Worm (Caenorhabditis elegans) whole organism, L2 larva: Measurements from ENCODE around the gene ptrg-1.

Source experiments
- R02D3.7 ChIP-seq: fragments of 150-350 bp; optimal IDR thresholded peaks from 2 replicates; lab custom pipeline; 2014; ENCODE audit warnings: missing biosample characterization, missing genetic modification characterization
- alr-1 ChIP-seq: fragments of 150-350 bp; optimal IDR thresholded peaks from 2 replicates; lab custom pipeline; 2014; ENCODE audit warnings: missing biosample characterization, missing genetic modification characterization
- aly-2 ChIP-seq: fragments of 150-350 bp; optimal IDR thresholded peaks from 2 replicates; lab custom pipeline; 2014; ENCODE audit warnings: missing biosample characterization, missing genetic modification characterization
- ceh-16 ChIP-seq: fragments of 150-350 bp; optimal IDR thresholded peaks from 2 replicates; lab custom pipeline; 2014; ENCODE audit warnings: missing biosample characterization, missing genetic modification characterization
- ceh-82 ChIP-seq: fragments of 150-350 bp; optimal IDR thresholded peaks from 2 replicates; lab custom pipeline; 2014; ENCODE audit warnings: missing biosample characterization, missing genetic modification characterization
- elt-1 ChIP-seq: fragments of 150-350 bp; optimal IDR thresholded peaks from 2 replicates; lab custom pipeline; 2014; ENCODE audit warnings: missing biosample characterization, missing genetic modification characterization
- fos-1 ChIP-seq: fragments of 150-350 bp; optimal IDR thresholded peaks from 2 replicates; lab custom pipeline; 2014; ENCODE audit warnings: missing biosample characterization, missing genetic modification characterization
- lin-13 ChIP-seq: fragments of 150-350 bp; optimal IDR thresholded peaks from 2 replicates; lab custom pipeline; 2014; ENCODE audit warnings: missing biosample characterization, missing genetic modification reagents, missing genetic modification characterization
- mab-5 ChIP-seq: fragments of 150-350 bp; optimal IDR thresholded peaks from 2 replicates; lab custom pipeline; 2014; ENCODE audit warnings: missing biosample characterization, missing genetic modification characterization
- nhr-12 ChIP-seq: fragments of 150-350 bp; optimal IDR thresholded peaks from 2 replicates; lab custom pipeline; 2014; ENCODE audit warnings: missing biosample characterization, missing genetic modification characterization
- peb-1 ChIP-seq: fragments of 150-350 bp; optimal IDR thresholded peaks from 2 replicates; lab custom pipeline; 2014; ENCODE audit warnings: missing biosample characterization, missing genetic modification characterization
- zag-1 ChIP-seq: fragments of 150-350 bp; optimal IDR thresholded peaks from 2 replicates; lab custom pipeline; 2014; ENCODE audit warnings: missing biosample characterization, missing genetic modification characterization

DNA sequence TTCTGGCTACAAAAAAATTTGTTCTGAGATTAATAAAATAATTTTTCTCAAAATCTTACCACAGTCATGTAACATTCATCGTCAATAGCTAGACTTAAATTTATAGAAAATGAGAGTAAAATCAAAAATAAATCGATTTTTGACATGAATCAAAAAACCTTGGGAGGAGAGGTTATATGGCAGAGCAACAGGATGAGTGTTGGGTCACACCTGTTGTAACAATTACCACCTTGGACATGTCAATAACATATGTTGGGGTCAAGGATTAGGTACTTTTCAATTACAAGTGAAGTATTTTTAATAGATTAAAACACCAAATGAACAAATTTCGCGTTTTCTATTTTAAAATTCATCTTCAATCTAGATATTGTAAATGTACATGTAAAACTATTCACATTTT is 47.4 kb upstream of the ptrg-1 start, which contains the start of gene lipl-7:
- no peak for TF ChIP-seq mab-5 (tag; lab: Kevin White, UChicago)
- TF ChIP-seq alr-1 (tag; lab: Kevin White, UChicago) = no peak
- no peak for TF ChIP-seq peb-1 (tag; lab: Kevin White, UChicago)
- TF ChIP-seq zag-1 (tag; lab: Kevin White, UChicago) = no peak
- no peak for TF ChIP-seq ceh-16 (tag; lab: Kevin White, UChicago)
- TF ChIP-seq R02D3.7 (tag; lab: Kevin White, UChicago) = no peak
- TF ChIP-seq aly-2 (tag; lab: Kevin White, UChicago) = no peak
- no peak for TF ChIP-seq lin-13 (GFP tag; lab: Kevin White, UChicago)
- TF ChIP-seq fos-1 (tag; lab: Kevin White, UChicago) = no peak
- no peak for TF ChIP-seq elt-1 (tag; lab: Kevin White, UChicago)
- TF ChIP-seq ceh-82 (tag; lab: Kevin White, UChicago) = no peak
- TF ChIP-seq nhr-12 = no peak
